Worm (Caenorhabditis elegans): ENCODE data around the gene srx-90.

DNA sequence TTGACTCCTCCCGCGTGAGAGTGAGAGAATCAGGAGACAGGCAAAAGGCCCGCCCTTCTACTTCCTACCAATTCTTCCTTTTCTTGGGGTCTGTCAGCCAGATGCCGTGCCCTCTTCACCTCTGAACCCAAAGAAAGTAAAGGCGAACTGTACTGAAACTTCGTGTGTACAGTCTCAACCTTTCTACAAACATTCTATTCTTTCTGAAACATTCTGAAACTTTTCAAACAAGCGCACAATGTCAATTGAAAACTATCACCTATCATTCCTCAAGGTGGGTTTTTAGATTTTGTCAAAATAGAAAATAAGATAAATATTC is 48.4 kb upstream of the srx-90 start:
- TF ChIP-seq nhr-67 (tag; optimal IDR thresholded peaks at IDR 0.05) (no peak), pqm-1 (tag; optimal IDR thresholded peaks at IDR 0.05) (no peak), aly-2 (tag; optimal IDR thresholded peaks at IDR 0.05) (no peak), pha-4 (tag; optimal IDR thresholded peaks at IDR 0.05) (no peak), unc-39 (tag; optimal IDR thresholded peaks at IDR 0.05) (no peak), egl-27 (tag; optimal IDR thresholded peaks at IDR 0.05) (no peak), R02D3.7 (tag; optimal IDR thresholded peaks at IDR 0.05) (no peak)

All from whole organism, L3 larva.